Worm (Caenorhabditis elegans): Measurements from ENCODE around the gene vab-15.

Gene vab-15

DNA sequence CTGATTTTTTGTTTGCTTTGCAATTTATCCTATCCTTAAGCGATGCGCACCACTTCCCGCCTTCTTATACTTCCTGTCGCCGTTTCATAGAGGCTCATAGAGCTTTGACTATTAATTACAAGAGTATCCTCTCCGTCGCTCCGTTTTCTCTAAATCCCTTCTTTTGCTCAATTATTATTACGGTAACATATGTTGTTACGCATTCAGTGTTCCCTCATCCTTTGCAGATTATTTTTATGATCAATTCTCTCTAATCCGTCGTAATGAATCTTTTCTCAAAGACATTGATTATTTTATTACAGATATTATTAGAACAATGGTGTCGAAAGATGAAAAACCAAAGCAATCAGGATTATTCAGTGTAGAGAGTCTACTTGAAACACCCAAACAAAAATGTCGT is at the start of gene vab-15:
vab-15 (plus strand) TSS at position 301 of the 400 bp plus-strand sequence.
- TF ChIP-seq madf-9 (GFP tag; conservative IDR thresholded peaks at IDR 0.05) (no peak), nhr-42 (GFP tag; IDR thresholded peaks at IDR 0.05) (no peak), aly-2 (tag; optimal IDR thresholded peaks at IDR 0.05) (no peak), D1046.2 (GFP tag; IDR thresholded peaks at IDR 0.05) (no peak), nhr-111 (GFP tag; optimal IDR thresholded peaks at IDR 0.05) (no peak), arid-1 (GFP tag; conservative IDR thresholded peaks at IDR 0.05) (no peak), lin-13 (GFP tag; optimal IDR thresholded peaks at IDR 0.05) (no peak), nhr-48 (tag; optimal IDR thresholded peaks at IDR 0.05) (no peak)

DNA sequence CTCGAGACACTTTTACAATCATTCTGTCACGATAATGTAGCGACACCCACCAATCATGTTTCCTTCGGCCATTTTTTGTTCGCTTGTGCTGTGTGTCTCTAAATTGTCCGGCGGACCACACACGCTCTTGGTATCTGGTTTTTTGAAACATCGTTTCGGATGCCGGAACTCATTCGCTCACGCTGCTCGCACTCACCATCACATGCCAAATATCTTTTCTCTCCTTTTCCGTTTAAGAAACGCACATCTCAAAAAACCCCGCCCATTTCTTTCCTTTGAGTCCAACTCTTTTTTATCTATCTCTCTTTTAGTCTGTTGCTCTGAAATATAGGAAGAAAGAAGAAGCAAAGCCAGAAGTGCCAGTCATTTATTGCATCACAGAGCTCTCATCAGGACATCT is 48.5 kb upstream of the vab-15 start, which contains the start of gene F36G3.3:
F36G3.3 (plus strand) TSS at position 306 of the 400 bp plus-strand sequence.
- TF ChIP-seq hlh-11 (tag; optimal IDR thresholded peaks at IDR 0.05), result no peak
- peak in 1 of 2 experiments; percentile 20 for TF ChIP-seq mdl-1 (tag; optimal IDR thresholded peaks at IDR 0.05)
- peak; percentile 54 for TF ChIP-seq fkh-10 (GFP tag; optimal IDR thresholded peaks at IDR 0.05)
- TF ChIP-seq ZK337.2 (GFP tag; IDR thresholded peaks at IDR 0.05), result no peak
- no peak for TF ChIP-seq T26A8.4 (GFP tag; IDR thresholded peaks at IDR 0.05)
- no peak for TF ChIP-seq unc-62 (GFP tag; optimal IDR thresholded peaks at IDR 0.05 in 1 of 2)
- no peak for TF ChIP-seq unc-62 (tag; optimal IDR thresholded peaks at IDR 0.05)
- TF ChIP-seq snpc-4 (tag; optimal IDR thresholded peaks at IDR 0.05), result no peak
- TF ChIP-seq hif-1 (tag; optimal IDR thresholded peaks at IDR 0.05), result no peak
- TF ChIP-seq ctbp-1 (GFP tag; IDR thresholded peaks at IDR 0.05), result peak; percentile 48; the same call in 1 of the 2 replicates
- no peak for TF ChIP-seq ceh-82 (tag; optimal IDR thresholded peaks at IDR 0.05)
- no peak for TF ChIP-seq dmd-9 (GFP tag; IDR thresholded peaks at IDR 0.05)
- TF ChIP-seq jun-1 (tag; optimal IDR thresholded peaks at IDR 0.05), result no peak
- TF ChIP-seq lsy-2 (tag; optimal IDR thresholded peaks at IDR 0.05), result peak in 1 of 2 experiments; percentile 19
- TF ChIP-seq hmg-1.1 (GFP tag; IDR thresholded peaks at IDR 0.05), result no peak
- TF ChIP-seq lir-3 (tag; optimal IDR thresholded peaks at IDR 0.05), result no peak
- TF ChIP-seq Y75B8A.6 (GFP tag; IDR thresholded peaks at IDR 0.05), result no peak

DNA sequence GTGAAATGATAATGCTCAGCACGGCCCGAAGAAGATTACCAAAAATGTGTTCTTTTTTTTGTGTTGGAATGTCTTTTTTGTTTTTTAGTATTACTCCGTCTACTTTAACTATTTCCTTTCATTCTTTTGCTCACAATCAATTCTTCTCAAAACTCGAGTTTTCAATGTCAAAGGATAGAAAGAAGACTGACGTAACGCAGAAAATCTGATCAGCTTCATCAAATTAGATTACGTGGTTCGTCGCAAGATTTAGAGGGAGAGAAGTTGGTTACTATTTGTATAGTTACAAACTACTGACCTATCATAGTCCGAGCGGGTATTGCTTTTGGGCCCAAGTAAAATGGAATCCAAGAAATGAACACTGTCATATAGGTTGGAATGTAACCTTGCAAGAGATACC is 43.5 kb upstream of the vab-15 start:
- TF ChIP-seq fkh-10 (GFP tag; optimal IDR thresholded peaks at IDR 0.05) (peak; percentile 93), hlh-11 (tag; optimal IDR thresholded peaks at IDR 0.05) (no peak), ctbp-1 (GFP tag; IDR thresholded peaks at IDR 0.05) (peak; percentile 27; the same call in 1 of the 2 replicates), ces-1 (GFP tag; optimal IDR thresholded peaks at IDR 0.05) (peak; percentile 90)

DNA sequence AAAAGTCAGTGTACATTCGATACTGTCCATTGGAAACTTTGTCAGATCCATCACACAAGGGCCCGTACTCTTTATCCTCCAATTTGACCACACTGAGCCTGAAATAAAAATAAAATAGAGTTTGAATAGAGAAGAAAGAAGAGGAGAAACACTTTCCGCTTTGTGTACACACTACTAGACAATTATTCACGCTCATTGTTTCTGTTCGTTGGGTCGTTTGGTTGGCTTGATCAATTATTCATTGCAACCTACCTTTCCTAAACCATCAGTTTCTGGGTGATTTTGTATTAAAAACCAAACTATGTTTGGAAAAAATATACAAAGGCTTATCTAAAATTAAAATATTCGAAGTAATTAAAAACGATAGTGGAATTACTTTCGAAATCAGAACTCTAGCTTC is 42.3 kb upstream of the vab-15 start:
- TF ChIP-seq nhr-42 (GFP tag; IDR thresholded peaks at IDR 0.05), result no peak
- no peak for TF ChIP-seq T26A8.4 (GFP tag; IDR thresholded peaks at IDR 0.05)
- TF ChIP-seq F26F4.8 (GFP tag; conservative IDR thresholded peaks at IDR 0.05), result no peak
- TF ChIP-seq nhr-237 (tag; optimal IDR thresholded peaks at IDR 0.05), result no peak
- TF ChIP-seq madf-9 (GFP tag; conservative IDR thresholded peaks at IDR 0.05), result no peak
- no peak for TF ChIP-seq spr-3 (GFP tag; optimal IDR thresholded peaks at IDR 0.05)
- no peak for TF ChIP-seq R02D3.7 (tag; optimal IDR thresholded peaks at IDR 0.05)
- TF ChIP-seq nhr-102 (tag; optimal IDR thresholded peaks at IDR 0.05), result no peak
- TF ChIP-seq ces-1 (GFP tag; optimal IDR thresholded peaks at IDR 0.05), result no peak
- TF ChIP-seq zip-11 (GFP tag; IDR thresholded peaks at IDR 0.05), result no peak
- TF ChIP-seq snpc-1.2 (GFP tag; IDR thresholded peaks at IDR 0.05), result no peak
- TF ChIP-seq hif-1 (tag; optimal IDR thresholded peaks at IDR 0.05), result no peak
- no peak for TF ChIP-seq ceh-82 (tag; optimal IDR thresholded peaks at IDR 0.05)
- TF ChIP-seq egl-27 (tag; optimal IDR thresholded peaks at IDR 0.05), result no peak
- TF ChIP-seq cey-2 (tag; optimal IDR thresholded peaks at IDR 0.05; ENCODE audit: borderline replicate concordance, insufficient read depth), result no peak
- TF ChIP-seq mxl-3 (GFP tag; optimal IDR thresholded peaks at IDR 0.05), result no peak
- TF ChIP-seq ZK546.5 (tag; optimal IDR thresholded peaks at IDR 0.05), result no peak
- TF ChIP-seq set-16 (GFP tag; IDR thresholded peaks at IDR 0.05), result no peak
- no peak for TF ChIP-seq arid-1 (GFP tag; conservative IDR thresholded peaks at IDR 0.05)
